Fruit fly (Drosophila melanogaster): Measurements from ENCODE around the gene CG10845.

DNA sequence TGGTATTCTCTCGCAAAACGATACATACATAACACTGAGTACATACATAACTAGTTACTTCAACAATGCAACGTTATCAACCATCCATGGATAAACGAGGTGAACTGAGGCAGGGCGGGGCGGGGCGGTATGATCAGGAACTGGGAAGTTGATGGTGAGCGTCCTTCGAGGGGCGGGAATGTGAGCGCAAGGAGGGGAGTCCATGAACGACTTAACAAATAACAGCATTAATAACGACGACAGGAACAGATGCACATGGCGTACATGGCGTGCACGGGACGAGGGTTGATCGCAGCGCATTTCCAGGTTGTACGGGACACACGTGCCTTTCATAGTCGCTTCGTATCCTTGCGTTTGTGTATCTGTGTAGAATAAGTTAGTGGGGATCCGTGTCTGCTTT lies 33.0 kb upstream of the CG10845 start:
- TF ChIP-seq Crg-1 (GFP tag; optimal IDR thresholded peaks at IDR 0.05) (no peak), kay (GFP tag; ENCODE audit: borderline replicate concordance) (no peak), cic (GFP tag; optimal IDR thresholded peaks at IDR 0.05) (no peak), Mnt (GFP tag; optimal IDR thresholded peaks at IDR 0.05) (no peak), Clk (GFP tag; optimal IDR thresholded peaks at IDR 0.05) (no peak), CG1620 (GFP tag; optimal IDR thresholded peaks at IDR 0.05) (no peak), bab1 (GFP tag; optimal IDR thresholded peaks at IDR 0.05) (no peak), Hr96 (GFP tag; optimal IDR thresholded peaks at IDR 0.05) (no peak), pad (GFP tag; optimal IDR thresholded peaks at IDR 0.05) (no peak)

All from whole organism, adult.